Worm (Caenorhabditis elegans): ENCODE results near the gene magi-1.

The magi-1 gene

ce11 chrIV:11700100-11700499 is 14.7 kb upstream of the magi-1 start:
- TF ChIP-seq nhr-11 (tag; optimal IDR thresholded peaks at IDR 0.05) (no peak), fos-1 (tag; optimal IDR thresholded peaks at IDR 0.05) (peak; percentile 31), zag-1 (tag; optimal IDR thresholded peaks at IDR 0.05) (no peak), nhr-237 (tag; optimal IDR thresholded peaks at IDR 0.05) (no peak), Y55F3AM.14 (GFP tag; optimal IDR thresholded peaks at IDR 0.05) (no peak), unc-55 (GFP tag; optimal IDR thresholded peaks at IDR 0.05) (no peak), C34F6.9 (tag; optimal IDR thresholded peaks at IDR 0.05) (no peak), dmd-4 (tag; optimal IDR thresholded peaks at IDR 0.05) (no peak), nhr-10 (tag; optimal IDR thresholded peaks at IDR 0.05) (no peak), lin-13 (GFP tag; optimal IDR thresholded peaks at IDR 0.05) (no peak), nhr-23 (tag; optimal IDR thresholded peaks at IDR 0.05) (no peak), elt-3 (tag; optimal IDR thresholded peaks at IDR 0.05) (no peak), nhr-21 (tag; optimal IDR thresholded peaks at IDR 0.05) (peak; percentile 32), nhr-12 (tag; optimal IDR thresholded peaks at IDR 0.05) (no peak), sem-4 (tag; optimal IDR thresholded peaks at IDR 0.05) (peak; percentile 13), ztf-4 (tag; optimal IDR thresholded peaks at IDR 0.05) (no peak), R02D3.7 (tag; optimal IDR thresholded peaks at IDR 0.05) (no peak), ztf-1 (GFP tag; conservative IDR thresholded peaks at IDR 0.05) (no peak), ceh-82 (tag; optimal IDR thresholded peaks at IDR 0.05) (no peak), gmeb-1 (tag; optimal IDR thresholded peaks at IDR 0.05) (no peak), nhr-25 (tag; optimal IDR thresholded peaks at IDR 0.05) (peak; percentile 61), sma-9 (GFP tag; optimal IDR thresholded peaks at IDR 0.05) (peak; percentile 26), sma-9 (tag; optimal IDR thresholded peaks at IDR 0.05) (no peak), ceh-16 (tag; optimal IDR thresholded peaks at IDR 0.05) (peak; percentile 28), crh-2 (tag; optimal IDR thresholded peaks at IDR 0.05) (peak; percentile 35), lin-11 (tag; optimal IDR thresholded peaks at IDR 0.05) (no peak), nhr-77 (tag; optimal IDR thresholded peaks at IDR 0.05) (no peak), aly-2 (tag; optimal IDR thresholded peaks at IDR 0.05) (no peak), snpc-4 (tag; optimal IDR thresholded peaks at IDR 0.05) (no peak), egl-27 (tag; optimal IDR thresholded peaks at IDR 0.05) (peak; percentile 67), elt-1 (tag; optimal IDR thresholded peaks at IDR 0.05) (no peak), mab-5 (tag; optimal IDR thresholded peaks at IDR 0.05) (no peak), F13H6.1 (tag; optimal IDR thresholded peaks at IDR 0.05) (no peak), ztf-11 (tag; optimal IDR thresholded peaks at IDR 0.05) (no peak), blmp-1 (tag; optimal IDR thresholded peaks at IDR 0.05; ENCODE audit: insufficient read depth) (peak; percentile 93), mbf-1 (tag; optimal IDR thresholded peaks at IDR 0.05) (no peak), unc-39 (tag; optimal IDR thresholded peaks at IDR 0.05) (no peak), nhr-6 (tag; optimal IDR thresholded peaks at IDR 0.05) (no peak), sma-3 (GFP tag; optimal IDR thresholded peaks at IDR 0.05) (peak; percentile 24), ZK546.5 (tag; optimal IDR thresholded peaks at IDR 0.05) (no peak), ama-1 (optimal IDR thresholded peaks at IDR 0.05) (no peak)

- no peak for TF ChIP-seq nhr-129 (tag; optimal IDR thresholded peaks at IDR 0.05)
These were observed 14.1 kb upstream of the magi-1 start, which contains the start of gene dpy-20 for ce11 chrIV:11700752-11701151. dpy-20 (minus strand) TSS chrIV:11700852.

ce11 chrIV:11701878-11702277 is 13.0 kb upstream of the magi-1 start:
- TF ChIP-seq unc-39 (tag; optimal IDR thresholded peaks at IDR 0.05) (no peak), nhr-21 (tag; optimal IDR thresholded peaks at IDR 0.05) (peak; percentile 66), ztf-1 (GFP tag; conservative IDR thresholded peaks at IDR 0.05) (no peak), mbf-1 (tag; optimal IDR thresholded peaks at IDR 0.05) (no peak)

All from whole organism, L2 larva.